Worm (Caenorhabditis elegans): ENCODE measurements around the gene mob-1.

mob-1 gene

DNA sequence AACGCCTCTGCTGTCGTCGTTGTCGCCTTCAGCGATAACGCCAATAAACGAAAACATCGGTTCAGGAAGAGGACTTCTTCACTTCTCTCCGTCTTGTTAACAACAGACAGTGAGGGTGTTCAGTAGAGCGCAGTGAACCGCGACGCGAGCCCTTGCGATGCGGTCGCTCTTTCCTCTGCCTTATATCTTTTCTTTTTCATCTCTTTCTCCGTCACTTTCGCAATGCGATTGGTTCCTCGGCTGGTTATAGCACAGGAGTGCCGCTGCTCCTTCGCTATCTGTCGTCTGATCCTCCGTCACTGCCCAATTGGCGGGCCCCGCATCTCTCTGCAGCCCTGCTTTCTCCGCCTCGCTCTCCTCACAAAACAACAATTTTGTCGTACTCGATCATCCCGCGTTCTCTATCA is 3.2 kb upstream of the mob-1 start (continued):
- peak; percentile 61 for TF ChIP-seq elt-1 (tag; optimal IDR thresholded peaks at IDR 0.05)
- TF ChIP-seq eor-1 (tag; optimal IDR thresholded peaks at IDR 0.05): no peak

DNA sequence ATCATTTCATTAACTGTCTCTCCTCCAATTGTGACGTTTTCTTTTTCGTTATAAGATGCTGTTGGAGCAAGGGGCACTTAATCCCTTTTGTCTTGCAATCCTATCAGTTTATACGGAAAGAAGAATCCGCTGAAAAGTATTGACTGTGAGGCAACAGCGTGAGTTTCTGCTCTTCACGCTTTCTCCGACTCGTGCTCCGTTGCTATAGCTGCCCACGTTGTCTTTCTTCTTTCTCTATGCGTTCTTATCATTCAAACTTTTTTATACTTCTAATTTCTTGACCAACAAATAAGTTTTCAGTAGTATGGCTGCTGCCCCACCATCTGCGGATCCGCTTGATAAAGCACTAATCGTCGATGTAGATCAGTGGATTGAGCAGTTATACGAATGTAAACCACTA is 2.2 kb upstream of the mob-1 start, which contains the start of gene let-92:
TSS of gene let-92 (plus strand) at position 301 of the 400 bp plus-strand sequence.
- TF ChIP-seq nhr-12 (tag; optimal IDR thresholded peaks at IDR 0.05) (no peak), nhr-76 (tag; optimal IDR thresholded peaks at IDR 0.05) (no peak), sea-2 (GFP tag; optimal IDR thresholded peaks at IDR 0.05) (no peak), nhr-43 (tag; optimal IDR thresholded peaks at IDR 0.05; ENCODE audit: poor library complexity, severe bottlenecking) (no peak), lin-39 (tag; optimal IDR thresholded peaks at IDR 0.05) (no peak), mdl-1 (tag; optimal IDR thresholded peaks at IDR 0.05) (no peak), ZK546.5 (tag; optimal IDR thresholded peaks at IDR 0.05) (no peak), elt-2 (tag; optimal IDR thresholded peaks at IDR 0.05) (no peak), R02D3.7 (tag; optimal IDR thresholded peaks at IDR 0.05) (no peak), pqm-1 (tag; optimal IDR thresholded peaks at IDR 0.05) (no peak), nfya-1 (tag; optimal IDR thresholded peaks at IDR 0.05; ENCODE audit: insufficient read depth) (no peak), egl-27 (tag; optimal IDR thresholded peaks at IDR 0.05) (no peak), nhr-77 (tag; optimal IDR thresholded peaks at IDR 0.05) (no peak), zag-1 (tag; optimal IDR thresholded peaks at IDR 0.05) (no peak)

DNA sequence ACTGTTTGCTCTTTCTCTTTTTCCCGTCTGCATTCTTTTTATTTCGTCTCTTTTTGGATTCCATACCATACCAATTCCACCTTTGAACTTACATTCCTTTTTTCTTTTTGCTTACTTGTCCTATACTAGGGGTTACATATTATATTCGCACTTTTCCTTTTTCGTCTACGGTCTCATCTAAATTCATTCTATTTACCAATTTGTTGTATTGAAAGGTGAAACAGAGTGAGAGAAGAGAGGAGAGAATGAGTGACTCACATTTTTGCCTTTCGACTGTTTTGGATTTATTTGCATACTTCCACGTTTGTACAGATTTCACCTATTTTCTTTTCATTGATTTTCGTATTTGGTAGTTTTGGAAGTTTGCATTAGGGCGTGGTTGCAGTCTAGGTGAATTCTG is 3.1 kb downstream of the mob-1 start:
- no peak for TF ChIP-seq pqm-1 (tag; optimal IDR thresholded peaks at IDR 0.05)
- TF ChIP-seq fkh-10 (GFP tag; optimal IDR thresholded peaks at IDR 0.05): no peak
- TF ChIP-seq ZK546.5 (tag; optimal IDR thresholded peaks at IDR 0.05): no peak
- no peak for TF ChIP-seq nhr-67 (tag; optimal IDR thresholded peaks at IDR 0.05)
- no peak for TF ChIP-seq R02D3.7 (tag; optimal IDR thresholded peaks at IDR 0.05)
- TF ChIP-seq egl-5 (tag; optimal IDR thresholded peaks at IDR 0.05): no peak
- no peak for TF ChIP-seq fkh-2 (tag; optimal IDR thresholded peaks at IDR 0.05)
- no peak for TF ChIP-seq nhr-25 (tag; optimal IDR thresholded peaks at IDR 0.05)
- TF ChIP-seq nfya-1 (tag; optimal IDR thresholded peaks at IDR 0.05; ENCODE audit: insufficient read depth): no peak
- TF ChIP-seq hmg-11 (tag; optimal IDR thresholded peaks at IDR 0.05): peak; percentile 2
- no peak for TF ChIP-seq ceh-16 (tag; optimal IDR thresholded peaks at IDR 0.05)
- TF ChIP-seq pha-4 (tag; optimal IDR thresholded peaks at IDR 0.05): peak; percentile 80

DNA sequence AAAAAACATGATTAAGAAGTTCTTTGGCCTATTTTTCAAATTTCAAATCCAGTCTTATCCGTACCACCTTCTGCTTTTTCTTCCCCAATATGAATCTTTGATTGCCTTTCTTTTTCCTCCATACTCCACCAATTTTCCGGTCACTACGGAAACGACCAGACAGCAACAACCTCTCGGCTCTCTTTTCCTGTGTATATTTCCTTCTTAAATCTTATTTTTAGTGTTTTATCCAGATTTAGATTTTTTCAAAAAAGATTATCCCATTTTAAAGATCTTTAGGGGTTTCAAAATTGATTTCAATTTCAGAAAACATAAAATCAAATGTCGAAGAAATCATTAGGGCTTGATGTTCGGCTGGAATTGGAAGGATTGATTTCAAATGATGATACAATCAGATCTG is 3.9 kb downstream of the mob-1 start, which contains the start of gene trpa-1:
TSS of gene trpa-1 (plus strand) at position 301 of the 400 bp plus-strand sequence.
- TF ChIP-seq ceh-16 (tag; optimal IDR thresholded peaks at IDR 0.05) (no peak), ceh-28 (tag; optimal IDR thresholded peaks at IDR 0.05) (no peak), ztf-4 (tag; optimal IDR thresholded peaks at IDR 0.05) (no peak), ceh-9 (tag; optimal IDR thresholded peaks at IDR 0.05) (no peak), ceh-82 (tag; optimal IDR thresholded peaks at IDR 0.05) (no peak), nhr-237 (tag; optimal IDR thresholded peaks at IDR 0.05) (no peak), lsy-12 (tag; optimal IDR thresholded peaks at IDR 0.05) (no peak), hmg-11 (tag; optimal IDR thresholded peaks at IDR 0.05) (no peak), elt-2 (tag; optimal IDR thresholded peaks at IDR 0.05) (no peak), nhr-12 (tag; optimal IDR thresholded peaks at IDR 0.05) (no peak), jun-1 (tag; optimal IDR thresholded peaks at IDR 0.05) (no peak), nfya-1 (tag; optimal IDR thresholded peaks at IDR 0.05; ENCODE audit: insufficient read depth) (no peak), nhr-67 (tag; optimal IDR thresholded peaks at IDR 0.05) (no peak), nhr-43 (tag; optimal IDR thresholded peaks at IDR 0.05; ENCODE audit: poor library complexity, severe bottlenecking) (no peak), elt-3 (tag; optimal IDR thresholded peaks at IDR 0.05) (no peak), sea-2 (GFP tag; optimal IDR thresholded peaks at IDR 0.05) (no peak), tbx-2 (tag; optimal IDR thresholded peaks at IDR 0.05) (no peak), nhr-77 (tag; optimal IDR thresholded peaks at IDR 0.05) (no peak)

DNA sequence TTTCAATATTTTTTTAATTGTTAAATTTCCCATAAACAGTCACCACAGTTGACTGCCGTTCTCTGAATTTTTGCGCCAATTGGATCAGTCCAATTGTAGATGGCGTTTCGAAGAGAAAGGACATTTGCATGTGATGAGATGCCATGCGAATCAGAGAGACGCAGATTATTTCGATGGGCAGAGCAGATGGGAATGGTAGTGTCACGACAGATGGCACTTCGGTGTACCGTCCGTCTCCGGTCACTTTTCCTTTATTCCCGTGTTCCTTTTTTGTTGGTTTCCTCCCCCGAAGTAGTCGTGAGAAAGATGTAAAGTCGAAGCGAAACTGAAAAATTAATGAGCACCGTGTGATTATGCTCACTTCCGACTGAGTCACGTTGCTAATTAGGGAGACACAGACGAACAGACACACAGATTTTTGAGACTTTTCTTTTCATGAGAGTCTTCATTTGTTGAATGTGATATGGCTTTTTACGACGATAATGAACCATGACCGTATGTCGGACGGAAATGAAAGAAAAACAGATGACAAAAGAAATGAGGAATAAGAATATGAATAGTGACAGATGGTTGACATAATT is 7.4 kb downstream of the mob-1 start:
- TF ChIP-seq ceh-16 (tag; optimal IDR thresholded peaks at IDR 0.05): no peak
- no peak for TF ChIP-seq nhr-25 (tag; optimal IDR thresholded peaks at IDR 0.05)
- TF ChIP-seq elt-1 (tag; optimal IDR thresholded peaks at IDR 0.05): no peak
- TF ChIP-seq ZK546.5 (tag; optimal IDR thresholded peaks at IDR 0.05): no peak
- TF ChIP-seq nhr-11 (tag; optimal IDR thresholded peaks at IDR 0.05): no peak
- TF ChIP-seq nhr-67 (tag; optimal IDR thresholded peaks at IDR 0.05): no peak
- TF ChIP-seq elt-2 (tag; optimal IDR thresholded peaks at IDR 0.05): no peak
- TF ChIP-seq ceh-28 (tag; optimal IDR thresholded peaks at IDR 0.05): no peak
- no peak for TF ChIP-seq tbx-2 (tag; optimal IDR thresholded peaks at IDR 0.05)
- no peak for TF ChIP-seq sea-2 (GFP tag; optimal IDR thresholded peaks at IDR 0.05)
- TF ChIP-seq lin-15B (tag; optimal IDR thresholded peaks at IDR 0.05): no peak
- no peak for TF ChIP-seq fkh-2 (tag; optimal IDR thresholded peaks at IDR 0.05)

Data from whole organism, L3 larva.